Worm (Caenorhabditis elegans): Measurements from ENCODE around the gene C32D5.8.

Gene C32D5.8

ce11 chrII:6358905-6359304 lies 13.1 kb upstream of the C32D5.8 start, which contains the start of gene C32D5.12:
Gene C32D5.12 (minus strand): TSS chrII:6359005.
- no peak for TF ChIP-seq zag-1 (tag; optimal IDR thresholded peaks at IDR 0.05)
- TF ChIP-seq mbf-1 (tag; optimal IDR thresholded peaks at IDR 0.05), result no peak

DNA sequence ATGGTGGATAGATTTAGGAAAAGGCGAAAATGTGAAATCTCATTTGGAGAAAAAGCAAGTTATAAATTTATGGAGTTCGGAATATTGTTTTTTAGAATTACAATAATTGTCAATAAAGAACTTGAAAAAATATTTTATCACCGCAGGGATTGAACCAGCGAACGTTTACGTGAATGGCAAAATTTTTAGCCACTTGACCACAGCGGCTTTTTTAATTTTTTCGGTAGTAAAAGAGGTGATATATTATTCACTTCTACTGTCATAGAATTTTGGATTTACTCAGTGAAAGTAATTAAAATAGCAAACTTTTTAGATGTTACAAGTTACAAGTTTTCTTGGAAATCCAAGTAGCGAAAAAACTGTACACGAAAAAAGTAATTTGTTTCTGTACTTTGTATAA lies 12.5 kb upstream of the C32D5.8 start:
- no peak for TF ChIP-seq lin-39 (tag; optimal IDR thresholded peaks at IDR 0.05)
- no peak for TF ChIP-seq nhr-25 (tag; optimal IDR thresholded peaks at IDR 0.05)
- TF ChIP-seq unc-55 (GFP tag; optimal IDR thresholded peaks at IDR 0.05), result no peak
- TF ChIP-seq sma-3 (GFP tag; optimal IDR thresholded peaks at IDR 0.05), result no peak
- TF ChIP-seq ceh-16 (tag; optimal IDR thresholded peaks at IDR 0.05), result no peak
- TF ChIP-seq elt-3 (tag; optimal IDR thresholded peaks at IDR 0.05), result no peak

DNA sequence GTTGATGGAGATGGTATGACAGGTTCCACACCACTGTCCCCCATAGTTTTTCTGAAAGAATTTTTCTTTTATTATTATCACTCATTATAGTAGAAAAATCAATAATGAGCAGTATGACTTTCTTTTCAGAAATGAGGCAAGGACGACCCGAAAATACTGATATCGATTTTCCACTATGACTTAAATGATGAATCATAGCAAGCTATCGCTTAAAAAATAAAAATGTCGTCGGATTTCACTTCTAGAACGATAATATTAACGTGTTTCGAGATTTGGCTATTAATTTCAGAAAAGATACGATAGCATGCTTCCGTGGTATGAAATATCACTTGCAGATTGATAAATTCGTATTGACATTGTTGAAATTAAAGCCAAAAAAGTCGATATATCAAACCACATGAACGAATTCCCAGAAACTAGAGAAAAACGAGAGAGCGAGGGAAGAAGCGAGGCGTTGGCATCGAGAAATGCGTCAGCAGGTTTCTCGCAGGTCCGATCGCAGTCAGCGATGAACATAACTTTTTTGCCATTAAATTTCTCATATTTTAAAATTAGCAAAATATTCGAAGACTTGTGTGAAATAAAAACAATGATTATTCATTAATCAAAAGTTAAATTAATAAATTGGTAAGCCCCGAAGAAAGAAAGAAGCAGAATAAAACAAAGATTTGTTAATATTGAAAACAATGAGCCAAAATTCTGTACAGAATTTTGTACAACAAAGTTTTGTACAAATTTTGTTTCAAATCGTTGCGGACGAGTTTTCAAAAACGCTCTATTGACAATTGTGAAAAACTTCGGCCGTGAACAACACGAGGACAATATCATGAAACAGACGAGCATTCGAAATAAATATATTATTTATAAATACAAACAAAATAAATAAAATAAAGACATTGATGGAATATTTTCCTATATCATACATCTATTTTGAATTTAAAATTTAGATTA lies 9.9 kb upstream of the C32D5.8 start, which contains the start of gene C32D5.11:
TSS of gene C32D5.11 (minus strand) at position 51 of the 951 bp plus-strand sequence.
- no peak for TF ChIP-seq unc-39 (tag; optimal IDR thresholded peaks at IDR 0.05)
- TF ChIP-seq ceh-16 (tag; optimal IDR thresholded peaks at IDR 0.05), result no peak
- TF ChIP-seq mbf-1 (tag; optimal IDR thresholded peaks at IDR 0.05), result no peak
- TF ChIP-seq nhr-237 (tag; optimal IDR thresholded peaks at IDR 0.05), result no peak
- TF ChIP-seq unc-62 (GFP tag; optimal IDR thresholded peaks at IDR 0.05), result no peak
- peak; percentile 62 for TF ChIP-seq F13H6.1 (tag; optimal IDR thresholded peaks at IDR 0.05)
- TF ChIP-seq nhr-21 (tag; optimal IDR thresholded peaks at IDR 0.05), result peak; percentile 36
- TF ChIP-seq alr-1 (tag; optimal IDR thresholded peaks at IDR 0.05), result no peak
- TF ChIP-seq ztf-4 (tag; optimal IDR thresholded peaks at IDR 0.05), result peak; percentile 13
- TF ChIP-seq fos-1 (tag; optimal IDR thresholded peaks at IDR 0.05), result peak; percentile 77
- no peak for TF ChIP-seq zag-1 (tag; optimal IDR thresholded peaks at IDR 0.05)
- TF ChIP-seq mdl-1 (tag; optimal IDR thresholded peaks at IDR 0.05), result no peak
- no peak for TF ChIP-seq R02D3.7 (tag; optimal IDR thresholded peaks at IDR 0.05)
- TF ChIP-seq lin-39 (tag; optimal IDR thresholded peaks at IDR 0.05), result no peak
- TF ChIP-seq nhr-77 (tag; optimal IDR thresholded peaks at IDR 0.05), result no peak
- peak; percentile 74 for TF ChIP-seq nhr-25 (tag; optimal IDR thresholded peaks at IDR 0.05)
- no peak for TF ChIP-seq peb-1 (tag; optimal IDR thresholded peaks at IDR 0.05)
- peak; percentile 47 to 89 for TF ChIP-seq lsy-2 (tag; optimal IDR thresholded peaks at IDR 0.05)
- no peak for TF ChIP-seq dmd-4 (tag; optimal IDR thresholded peaks at IDR 0.05)
- peak; percentile 76 for TF ChIP-seq crh-2 (tag; optimal IDR thresholded peaks at IDR 0.05)
- TF ChIP-seq sma-3 (GFP tag; optimal IDR thresholded peaks at IDR 0.05), result peak; percentile 64
- no peak for TF ChIP-seq ztf-1 (GFP tag; conservative IDR thresholded peaks at IDR 0.05)
- TF ChIP-seq nhr-129 (tag; optimal IDR thresholded peaks at IDR 0.05), result peak; percentile 81
- no peak for TF ChIP-seq nhr-12 (tag; optimal IDR thresholded peaks at IDR 0.05)
- TF ChIP-seq elt-1 (tag; optimal IDR thresholded peaks at IDR 0.05), result no peak
- TF ChIP-seq nhr-6 (tag; optimal IDR thresholded peaks at IDR 0.05), result peak; percentile 32
- TF ChIP-seq sem-4 (tag; optimal IDR thresholded peaks at IDR 0.05), result peak; percentile 73
- TF ChIP-seq ZK546.5 (tag; optimal IDR thresholded peaks at IDR 0.05), result no peak
- TF ChIP-seq aly-2 (tag; optimal IDR thresholded peaks at IDR 0.05), result no peak
- TF ChIP-seq skn-1 (tag; optimal IDR thresholded peaks at IDR 0.05), result no peak
- peak; percentile 90 for TF ChIP-seq C34F6.9 (tag; optimal IDR thresholded peaks at IDR 0.05)
- peak; percentile 72 for TF ChIP-seq sma-9 (GFP tag; optimal IDR thresholded peaks at IDR 0.05)
- no peak for TF ChIP-seq sma-9 (tag; optimal IDR thresholded peaks at IDR 0.05)
- TF ChIP-seq ama-1 (optimal IDR thresholded peaks at IDR 0.05), result no peak
- no peak for TF ChIP-seq Y55F3AM.14 (GFP tag; optimal IDR thresholded peaks at IDR 0.05)
- no peak for TF ChIP-seq nhr-11 (tag; optimal IDR thresholded peaks at IDR 0.05)
- peak; percentile 21 for TF ChIP-seq mab-5 (tag; optimal IDR thresholded peaks at IDR 0.05)
- peak; percentile 80 for TF ChIP-seq lin-11 (tag; optimal IDR thresholded peaks at IDR 0.05)
- TF ChIP-seq snpc-4 (tag; optimal IDR thresholded peaks at IDR 0.05), result peak; percentile 56
- TF ChIP-seq nhr-10 (tag; optimal IDR thresholded peaks at IDR 0.05), result no peak
- TF ChIP-seq lin-13 (GFP tag; optimal IDR thresholded peaks at IDR 0.05), result peak; percentile 72
- TF ChIP-seq egl-27 (tag; optimal IDR thresholded peaks at IDR 0.05), result peak; percentile 15
- no peak for TF ChIP-seq ceh-82 (tag; optimal IDR thresholded peaks at IDR 0.05)
- no peak for TF ChIP-seq ztf-11 (tag; optimal IDR thresholded peaks at IDR 0.05)
- peak; percentile 81 for TF ChIP-seq unc-55 (GFP tag; optimal IDR thresholded peaks at IDR 0.05)
- peak; percentile 78 for TF ChIP-seq gmeb-1 (tag; optimal IDR thresholded peaks at IDR 0.05)
- no peak for TF ChIP-seq blmp-1 (tag; optimal IDR thresholded peaks at IDR 0.05; ENCODE audit: insufficient read depth)
- TF ChIP-seq nhr-23 (tag; optimal IDR thresholded peaks at IDR 0.05), result no peak
